Worm (Caenorhabditis elegans) whole organism, dauer: ENCODE measurements around the gene H11E01.3.

Experiments
- unc-62 ChIP-seq: sonication (generic microtip); optimal IDR thresholded peaks from 2 replicates; lab custom pipeline; 2017; ENCODE audit warnings: missing biosample characterization, missing genetic modification reagents, missing genetic modification characterization

The H11E01.3 gene

DNA sequence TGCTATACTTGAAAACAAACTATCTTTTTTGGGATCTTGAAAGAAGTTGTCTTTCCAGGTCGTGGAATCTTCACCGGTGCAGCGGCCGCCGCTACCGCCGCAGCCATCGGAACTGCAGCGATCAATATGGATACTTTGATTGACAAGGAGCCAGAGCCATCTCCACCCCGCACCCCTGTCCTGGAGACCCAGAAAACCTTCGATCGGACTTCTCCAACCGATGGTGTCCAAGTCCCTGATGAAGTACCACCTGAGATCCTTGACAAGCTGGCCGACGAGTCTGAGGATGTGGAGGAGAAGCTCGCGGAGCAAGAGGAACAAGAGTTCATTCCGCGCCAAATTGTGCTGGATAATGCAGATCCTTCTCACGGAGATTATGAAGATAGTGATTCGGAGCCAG is 9.2 kb downstream of the H11E01.3 start:
- TF ChIP-seq unc-62 (GFP tag; lab: Kevin White, UChicago), result no peak

DNA sequence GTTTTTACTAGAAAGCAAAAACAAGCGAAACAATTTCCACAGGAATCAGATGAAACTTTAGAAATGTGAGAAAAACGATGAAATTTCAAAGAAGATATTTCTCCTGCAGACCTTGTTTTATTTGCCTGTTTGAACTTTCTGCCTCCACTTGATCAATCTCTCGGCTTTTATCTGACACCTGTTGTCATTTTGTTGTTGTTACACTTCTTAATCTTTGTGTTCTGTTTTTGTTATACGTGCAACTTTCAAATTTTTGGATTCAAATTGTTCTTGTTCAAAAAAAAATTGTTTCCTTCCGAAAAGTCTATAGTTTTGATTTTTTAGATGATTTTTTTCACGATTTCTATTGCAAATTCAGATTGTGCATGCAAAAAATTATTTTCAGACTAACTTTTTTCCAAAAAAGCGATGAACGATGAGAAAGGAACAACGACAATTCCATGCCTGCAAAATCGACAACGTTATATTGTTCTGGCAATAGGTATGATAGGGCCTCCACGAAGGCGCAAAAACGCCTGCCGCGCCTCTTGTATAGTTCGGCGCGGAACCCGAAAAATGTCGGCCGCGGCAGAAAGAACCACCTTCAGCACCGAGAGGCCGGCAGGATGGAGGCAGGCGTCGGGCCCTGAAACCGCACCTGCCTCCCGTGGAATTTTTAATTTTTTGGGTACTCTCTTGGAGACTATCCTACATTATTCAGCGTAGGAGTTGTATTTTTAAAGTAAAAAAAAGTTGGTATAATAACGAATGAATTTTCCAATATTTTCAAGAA is 16.2 kb downstream of the H11E01.3 start, which contains the start of gene H11E01.2:
Gene H11E01.2 (plus strand): TSS at position 380 of the 772 bp plus-strand sequence.
- no peak for TF ChIP-seq unc-62 (GFP tag; lab: Kevin White, UChicago)

ce11 chrX:1623048-1623447 is 18.3 kb downstream of the H11E01.3 start:
- no peak for TF ChIP-seq unc-62 (GFP tag; lab: Kevin White, UChicago)

- no peak for TF ChIP-seq unc-62 (GFP tag; lab: Kevin White, UChicago)
Observed at ce11 chrX:1627013-1627412, 22.3 kb downstream of the H11E01.3 start.

DNA sequence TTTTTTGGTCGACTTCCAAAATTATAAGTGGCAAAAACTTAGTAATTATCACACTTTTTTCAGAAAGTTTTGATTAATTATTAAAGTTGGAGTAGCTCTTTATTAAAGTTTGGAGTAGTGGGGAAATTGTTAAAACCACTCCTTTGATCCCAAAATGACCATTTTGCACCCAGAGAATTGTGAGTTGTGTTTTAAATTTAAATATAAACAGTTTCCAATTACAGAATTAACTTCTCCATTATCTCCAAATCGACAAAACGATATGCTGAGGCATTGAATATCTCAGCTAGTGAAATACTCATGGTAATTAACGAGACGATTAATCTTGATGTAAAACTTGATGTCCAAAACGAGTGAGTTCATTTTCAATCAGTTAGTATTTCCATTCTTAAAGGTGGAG is 23.1 kb downstream of the H11E01.3 start, which contains the start of gene fbxb-58:
Gene fbxb-58 (plus strand): TSS at position 301 of the 400 bp plus-strand sequence.
- TF ChIP-seq unc-62 (GFP tag; lab: Kevin White, UChicago), result no peak

- TF ChIP-seq unc-62 (GFP tag; lab: Kevin White, UChicago), result no peak
Observed at ce11 chrX:1629746-1630145, 25.0 kb downstream of the H11E01.3 start.

ce11 chrX:1630881-1631516 is 26.3 kb downstream of the H11E01.3 start, which contains the start of gene ZK380.2:
Gene ZK380.2 (plus strand): TSS chrX:1631466.
- TF ChIP-seq unc-62 (GFP tag; lab: Kevin White, UChicago), result no peak

ce11 chrX:1643442-1644096 is 38.9 kb downstream of the H11E01.3 start:
- TF ChIP-seq unc-62 (GFP tag; lab: Kevin White, UChicago), result no peak

- no peak for TF ChIP-seq unc-62 (GFP tag; lab: Kevin White, UChicago)
Observed at ce11 chrX:1651668-1652067, 47.0 kb downstream of the H11E01.3 start, which contains the start of gene ZK380.4. Gene ZK380.4 (minus strand): TSS chrX:1651994.

- no peak for TF ChIP-seq unc-62 (GFP tag; lab: Kevin White, UChicago)
Observed at ce11 chrX:1654146-1654545, 49.4 kb downstream of the H11E01.3 start, which contains the start of gene ZK380.6. Gene ZK380.6 (plus strand): TSS chrX:1654446.

ce11 chrX:1655207-1655606 is 50.5 kb downstream of the H11E01.3 start, which contains the start of gene tbx-32:
Gene tbx-32 (plus strand): TSS chrX:1655507.
- TF ChIP-seq unc-62 (GFP tag; lab: Kevin White, UChicago), result no peak

DNA sequence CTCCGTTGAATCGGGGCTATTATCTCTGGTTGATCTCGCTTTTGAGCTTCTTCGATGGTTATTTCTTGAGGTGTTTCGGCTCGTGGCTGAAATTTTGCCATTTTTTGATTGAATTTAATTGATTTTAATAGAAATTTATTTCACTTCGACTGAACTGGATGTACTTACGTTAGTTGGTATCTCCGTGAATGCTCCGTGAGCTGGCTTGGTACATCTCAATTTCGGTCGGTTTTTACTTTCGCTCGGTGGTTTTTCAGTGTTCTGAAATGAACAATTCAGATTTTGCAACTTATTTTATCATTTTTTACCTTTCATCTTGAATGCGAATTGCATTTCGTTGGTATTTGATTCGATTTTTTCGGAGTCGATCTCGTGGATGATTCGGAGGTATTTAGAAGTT is 60.2 kb downstream of the H11E01.3 start, which contains the start of gene R09H3.2:
Gene R09H3.2 (minus strand): TSS at position 101 of the 400 bp plus-strand sequence.
- no peak for TF ChIP-seq unc-62 (GFP tag; lab: Kevin White, UChicago)

DNA sequence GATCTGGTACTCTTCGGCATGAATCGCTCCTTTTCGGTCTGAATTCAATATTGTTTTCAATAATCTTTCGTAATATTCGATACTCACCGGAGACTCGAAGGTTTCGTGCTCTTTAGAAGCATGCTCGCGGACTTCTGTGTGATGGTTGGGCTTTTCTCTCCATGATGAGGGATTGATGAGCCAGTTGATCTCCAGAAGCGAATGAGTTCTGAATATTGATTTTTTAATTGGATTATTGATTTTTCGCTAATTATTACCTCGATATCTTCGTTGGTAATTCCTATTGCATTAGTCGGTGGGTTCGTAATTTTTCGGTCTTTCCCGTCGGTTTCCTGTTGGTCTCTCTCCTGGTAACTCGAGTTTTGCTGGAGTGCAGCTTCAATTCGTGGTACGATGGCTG is 62.4 kb downstream of the H11E01.3 start:
- TF ChIP-seq unc-62 (GFP tag; lab: Kevin White, UChicago), result no peak

ce11 chrX:1668748-1669147 is 64.0 kb downstream of the H11E01.3 start, which contains the start of gene R09H3.3:
Gene R09H3.3 (minus strand): TSS chrX:1668848.
- no peak for TF ChIP-seq unc-62 (GFP tag; lab: Kevin White, UChicago)
